3 fruit fly cellular contexts compared by ENCODE assay signal in genomic region chr3R:12433764-12434163, dm6.
TF ChIP-seq lines count a peak whose summit lies in the region.

Gene Aos1, minus strand, starts transcription at chr3R:12433822.
Gene Srlp, plus strand, starts transcription at chr3R:12434098.

TF ChIP-seq in whole organism, adult, 20 proteins besides CTCF, POLR2A, EP300 and RAD21 (continued from another document):
- peak; percentile 32 for TF ChIP-seq Clk (GFP tag; optimal IDR thresholded peaks at IDR 0.05; lab: Kevin White, UChicago)
- TF ChIP-seq CG11617 (GFP tag; optimal IDR thresholded peaks at IDR 0.05; lab: Kevin White, UChicago), result peak; percentile 72
TF ChIP-seq in whole organism, adult: peak in this region for 15.

TF ChIP-seq in whole organism, embryonic, 481 proteins besides CTCF, POLR2A, EP300 and RAD21 (continued from another document and continues in another):
- TF ChIP-seq CG9876 (GFP tag; optimal IDR thresholded peaks at IDR 0.05; lab: Kevin White, UChicago) (no peak), phol (tag; optimal IDR thresholded peaks at IDR 0.05; lab: Kevin White, UChicago) (peak; percentile 80), Gug (GFP tag; IDR thresholded peaks at IDR 0.05; lab: Robert Waterston, UW) (peak; percentile 1; the same call in 1 of the 4 replicates), unpg (GFP tag; optimal IDR thresholded peaks at IDR 0.05; lab: Kevin White, UChicago) (peak; percentile 58), Meics (GFP tag; optimal IDR thresholded peaks at IDR 0.05; lab: Kevin White, UChicago) (no peak), ERR (GFP tag; optimal IDR thresholded peaks at IDR 0.05; lab: Kevin White, UChicago) (no peak), CG17328 (GFP tag; IDR thresholded peaks at IDR 0.05; lab: Robert Waterston, UW) (0 out of 2 replicates have a peak, but pooled peaks have one; percentile 30), Lhr (GFP tag; optimal IDR thresholded peaks at IDR 0.05; lab: Kevin White, UChicago) (peak; percentile 39), Dp (GFP tag; optimal IDR thresholded peaks at IDR 0.05; lab: Kevin White, UChicago) (peak; percentile 50), CG2129 (GFP tag; IDR thresholded peaks at IDR 0.05; lab: Robert Waterston, UW; ENCODE audit: partially characterized antibody) (no peak), CoRest (tag; optimal IDR thresholded peaks at IDR 0.05; lab: Kevin White, UChicago) (peak; percentile 83), CG18262 (tag; optimal IDR thresholded peaks at IDR 0.05; lab: Kevin White, UChicago) (peak; percentile 66), CG11247 (GFP tag; IDR thresholded peaks at IDR 0.05; lab: Robert Waterston, UW) (no peak), CG9817 (tag; optimal IDR thresholded peaks at IDR 0.05; lab: Kevin White, UChicago) (peak; percentile 69), CG31224 (GFP tag; IDR thresholded peaks at IDR 0.05; lab: Robert Waterston, UW) (no peak), prd (optimal IDR thresholded peaks at IDR 0.05; lab: Kevin White, UChicago) (no peak), prd (GFP tag; IDR thresholded peaks at IDR 0.05; lab: Robert Waterston, UW) (peak; percentile 55; the same call in 2 of the 3 replicates), CG17829 (tag; optimal IDR thresholded peaks at IDR 0.05; lab: Kevin White, UChicago) (peak; percentile 66), mld (GFP tag; IDR thresholded peaks at IDR 0.05; lab: Robert Waterston, UW; ENCODE audit: partially characterized antibody) (no peak), HLH4C (GFP tag; IDR thresholded peaks at IDR 0.05; lab: Robert Waterston, UW; ENCODE audit: partially characterized antibody) (no peak), CG9727 (GFP tag; optimal IDR thresholded peaks at IDR 0.05; lab: Kevin White, UChicago) (peak; percentile 24), BEAF-32 (GFP tag; optimal IDR thresholded peaks at IDR 0.05; lab: Kevin White, UChicago) (peak; percentile 61), CG7987 (GFP tag; optimal IDR thresholded peaks at IDR 0.05; lab: Kevin White, UChicago) (no peak), row (GFP tag; IDR thresholded peaks at IDR 0.05; lab: Robert Waterston, UW) (peak; percentile 88), sd (tag; optimal IDR thresholded peaks at IDR 0.05; lab: Kevin White, UChicago) (peak; percentile 58), CHES-1-like (GFP tag; optimal IDR thresholded peaks at IDR 0.05; lab: Kevin White, UChicago) (no peak), knrl (GFP tag; IDR thresholded peaks at IDR 0.05; lab: Robert Waterston, UW; ENCODE audit: partially characterized antibody) (0 out of 3 replicates have a peak, but pooled peaks have one; percentile 36), zen2 (GFP tag; IDR thresholded peaks at IDR 0.05; lab: Robert Waterston, UW; ENCODE audit: partially characterized antibody) (no peak), CG2116 (GFP tag; optimal IDR thresholded peaks at IDR 0.05; lab: Kevin White, UChicago) (peak; percentile 59), esg (GFP tag; conservative IDR thresholded peaks at IDR 0.05; lab: Robert Waterston, UW) (no peak), Sin3A (optimal IDR thresholded peaks at IDR 0.05; lab: Kevin White, UChicago) (peak; percentile 44), org-1 (GFP tag; optimal IDR thresholded peaks at IDR 0.05; lab: Kevin White, UChicago) (no peak), peb (GFP tag; IDR thresholded peaks at IDR 0.05; lab: Robert Waterston, UW) (no peak), Dek (tag; optimal IDR thresholded peaks at IDR 0.05; lab: Kevin White, UChicago) (peak; percentile 63), Xrp1 (GFP tag; IDR thresholded peaks at IDR 0.05; lab: Robert Waterston, UW) (peak; percentile 31; the same call in 1 of the 2 replicates), lmd (GFP tag; IDR thresholded peaks at IDR 0.05; lab: Robert Waterston, UW) (peak; percentile 37; the same call in 1 of the 2 replicates), mirr (GFP tag; optimal IDR thresholded peaks at IDR 0.05; lab: Kevin White, UChicago) (no peak), CG15011 (GFP tag; optimal IDR thresholded peaks at IDR 0.05; lab: Kevin White, UChicago) (no peak), Sry-δ (GFP tag; optimal IDR thresholded peaks at IDR 0.05; lab: Kevin White, UChicago) (no peak), otp (GFP tag; IDR thresholded peaks at IDR 0.05; lab: Robert Waterston, UW) (no peak), CG3281 (GFP tag; optimal IDR thresholded peaks at IDR 0.05; lab: Kevin White, UChicago) (peak; percentile 50), trem (tag; optimal IDR thresholded peaks at IDR 0.05; lab: Kevin White, UChicago) (peak; percentile 99), hth (optimal IDR thresholded peaks at IDR 0.05; lab: Kevin White, UChicago) (no peak), tna (GFP tag; IDR thresholded peaks at IDR 0.05; lab: Robert Waterston, UW; ENCODE audit: partially characterized antibody) (no peak), stwl (tag; optimal IDR thresholded peaks at IDR 0.05; lab: Kevin White, UChicago) (peak; percentile 53), CG12942 (GFP tag; optimal IDR thresholded peaks at IDR 0.05; lab: Kevin White, UChicago) (peak; percentile 52), CG10979 (tag; optimal IDR thresholded peaks at IDR 0.05; lab: Kevin White, UChicago) (peak; percentile 52), Poxn (GFP tag; IDR thresholded peaks at IDR 0.05; lab: Robert Waterston, UW) (no peak), B-H2 (GFP tag; optimal IDR thresholded peaks at IDR 0.05; lab: Kevin White, UChicago) (peak; percentile 60), CG11085 (GFP tag; IDR thresholded peaks at IDR 0.05; lab: Robert Waterston, UW) (no peak), CG18619 (GFP tag; optimal IDR thresholded peaks at IDR 0.05; lab: Kevin White, UChicago) (peak; percentile 26), Chrac-16 (GFP tag; optimal IDR thresholded peaks at IDR 0.05; lab: Kevin White, UChicago) (peak; percentile 38), gro (GFP tag; optimal IDR thresholded peaks at IDR 0.05; lab: Kevin White, UChicago) (no peak), ara (GFP tag; IDR thresholded peaks at IDR 0.05; lab: Robert Waterston, UW) (no peak), Hr3 (GFP tag; optimal IDR thresholded peaks at IDR 0.05; lab: Kevin White, UChicago) (peak; percentile 66), shn (GFP tag; optimal IDR thresholded peaks at IDR 0.05; lab: Kevin White, UChicago) (no peak), Ssrp (tag; optimal IDR thresholded peaks at IDR 0.05; lab: Kevin White, UChicago) (peak; percentile 48), al (GFP tag; IDR thresholded peaks at IDR 0.05; lab: Robert Waterston, UW) (peak; percentile 43), Med (GFP tag; lab: Kevin White, UChicago) (peak; percentile 52), wek (GFP tag; optimal IDR thresholded peaks at IDR 0.05; lab: Kevin White, UChicago) (no peak), Dip3 (GFP tag; optimal IDR thresholded peaks at IDR 0.05; lab: Kevin White, UChicago) (no peak), jumu (GFP tag; optimal IDR thresholded peaks at IDR 0.05; lab: Kevin White, UChicago) (no peak), CG2712 (tag; optimal IDR thresholded peaks at IDR 0.05; lab: Kevin White, UChicago) (peak; percentile 76), D19A (tag; optimal IDR thresholded peaks at IDR 0.05; lab: Kevin White, UChicago) (peak; percentile 52)

TF ChIP-seq in whole organism, prepupa, 60 proteins besides CTCF, POLR2A, EP300 and RAD21 (continued from another document):
- TF ChIP-seq CG8119 (GFP tag; IDR thresholded peaks at IDR 0.05; lab: Robert Waterston, UW) (no peak), CG6808 (GFP tag; optimal IDR thresholded peaks at IDR 0.05; lab: Kevin White, UChicago) (no peak), fd85E (GFP tag; optimal IDR thresholded peaks at IDR 0.05; lab: Kevin White, UChicago) (no peak), dac (GFP tag; optimal IDR thresholded peaks at IDR 0.05; lab: Kevin White, UChicago) (no peak), ss (GFP tag; optimal IDR thresholded peaks at IDR 0.05; lab: Kevin White, UChicago) (no peak), net (GFP tag; optimal IDR thresholded peaks at IDR 0.05; lab: Kevin White, UChicago) (no peak), CG10669 (GFP tag; optimal IDR thresholded peaks at IDR 0.05; lab: Kevin White, UChicago) (no peak), esn (GFP tag; optimal IDR thresholded peaks at IDR 0.05; lab: Kevin White, UChicago) (peak; percentile 43), CG3032 (tag; optimal IDR thresholded peaks at IDR 0.05; lab: Kevin White, UChicago) (peak; percentile 70), CG6163 (GFP tag; IDR thresholded peaks at IDR 0.05; lab: Robert Waterston, UW) (no peak), Hr38 (GFP tag; optimal IDR thresholded peaks at IDR 0.05; lab: Kevin White, UChicago) (no peak), Blimp-1 (GFP tag; optimal IDR thresholded peaks at IDR 0.05; lab: Kevin White, UChicago) (no peak), acj6 (GFP tag; optimal IDR thresholded peaks at IDR 0.05; lab: Kevin White, UChicago) (no peak), dsx (GFP tag; optimal IDR thresholded peaks at IDR 0.05; lab: Kevin White, UChicago; ENCODE audit: poor library complexity, severe bottlenecking) (peak; percentile 45), CG16779 (tag; optimal IDR thresholded peaks at IDR 0.05; lab: Kevin White, UChicago) (no peak), CG3919 (GFP tag; optimal IDR thresholded peaks at IDR 0.05; lab: Kevin White, UChicago) (no peak), CG31627 (GFP tag; optimal IDR thresholded peaks at IDR 0.05; lab: Kevin White, UChicago) (no peak), eg (GFP tag; IDR thresholded peaks at IDR 0.05; lab: Robert Waterston, UW) (no peak), lz (GFP tag; optimal IDR thresholded peaks at IDR 0.05; lab: Kevin White, UChicago) (peak; percentile 2), Ets96B (tag; optimal IDR thresholded peaks at IDR 0.05; lab: Kevin White, UChicago) (peak; percentile 35), cyc (GFP tag; optimal IDR thresholded peaks at IDR 0.05; lab: Kevin White, UChicago) (no peak), CG6792 (GFP tag; optimal IDR thresholded peaks at IDR 0.05; lab: Kevin White, UChicago) (no peak), vri (GFP tag; optimal IDR thresholded peaks at IDR 0.05; lab: Kevin White, UChicago) (no peak), OdsH (GFP tag; optimal IDR thresholded peaks at IDR 0.05; lab: Kevin White, UChicago) (no peak), pdm3 (GFP tag; optimal IDR thresholded peaks at IDR 0.05; lab: Kevin White, UChicago) (no peak), Hr39 (GFP tag; optimal IDR thresholded peaks at IDR 0.05; lab: Kevin White, UChicago) (no peak), Gug (GFP tag; IDR thresholded peaks at IDR 0.05; lab: Robert Waterston, UW) (no peak), Sox14 (GFP tag; optimal IDR thresholded peaks at IDR 0.05; lab: Kevin White, UChicago) (peak; percentile 52), CG10631 (GFP tag; optimal IDR thresholded peaks at IDR 0.05; lab: Kevin White, UChicago) (no peak), CG34406 (GFP tag; optimal IDR thresholded peaks at IDR 0.05; lab: Kevin White, UChicago) (no peak), Eip78C (GFP tag; lab: Kevin White, UChicago) (peak; percentile 47)
